Worm (Caenorhabditis elegans): ENCODE results near the gene nhr-3.

nhr-3 gene

ce11 chrX:14525325-14526305 is 32.7 kb upstream of the nhr-3 start (continued):
- TF ChIP-seq nhr-85 (tag) (peak; percentile 99), ama-1 (optimal IDR thresholded peaks at IDR 0.05) (no peak), lin-35 (GFP tag; optimal IDR thresholded peaks at IDR 0.05) (peak; percentile 79 to 93), snpc-4 (tag; optimal IDR thresholded peaks at IDR 0.05) (peak; percentile 94), sox-4 (tag; optimal IDR thresholded peaks at IDR 0.05) (peak; percentile 98), unc-86 (tag; optimal IDR thresholded peaks at IDR 0.05) (peak; percentile 97), grh-1 (GFP tag; IDR thresholded peaks at IDR 0.05) (peak; percentile 97), mab-9 (GFP tag; IDR thresholded peaks at IDR 0.05) (peak; percentile 97), skn-1 (tag; optimal IDR thresholded peaks at IDR 0.05) (peak; percentile 99), unc-30 (tag; optimal IDR thresholded peaks at IDR 0.05) (peak; percentile 90), C04F5.9 (tag; optimal IDR thresholded peaks at IDR 0.05) (peak; percentile 91), unc-130 (tag; optimal IDR thresholded peaks at IDR 0.05) (peak; percentile 92), ceh-88 (GFP tag; IDR thresholded peaks at IDR 0.05) (peak; percentile 97), ces-1 (GFP tag; optimal IDR thresholded peaks at IDR 0.05) (peak; percentile 95), F16B12.6 (tag; optimal IDR thresholded peaks at IDR 0.05) (peak; percentile 58), lin-14 (GFP tag; optimal IDR thresholded peaks at IDR 0.05) (peak; percentile 99), isw-1 (GFP tag; IDR thresholded peaks at IDR 0.05) (peak; percentile 92), ztf-4 (tag; optimal IDR thresholded peaks at IDR 0.05) (peak; percentile 99), nhr-237 (tag; optimal IDR thresholded peaks at IDR 0.05) (peak; percentile 99), ceh-8 (GFP tag; optimal IDR thresholded peaks at IDR 0.05) (peak; percentile 100), fkh-4 (tag; optimal IDR thresholded peaks at IDR 0.05; ENCODE audit: borderline replicate concordance) (peak; percentile 95), pqm-1 (tag; optimal IDR thresholded peaks at IDR 0.05) (peak; percentile 98), lin-15B (tag; optimal IDR thresholded peaks at IDR 0.05) (peak; percentile 34), ceh-82 (tag; optimal IDR thresholded peaks at IDR 0.05) (peak; percentile 99 to 100 (median 100)), egl-13 (tag; optimal IDR thresholded peaks at IDR 0.05) (peak; percentile 99), jun-1 (tag; optimal IDR thresholded peaks at IDR 0.05) (peak; percentile 100), ceh-90 (tag; optimal IDR thresholded peaks at IDR 0.05) (peak; percentile 32), efl-1 (optimal IDR thresholded peaks at IDR 0.05) (peak; percentile 86 to 90), efl-1 (GFP tag; optimal IDR thresholded peaks at IDR 0.05 in 1 of 2) (peak; percentile 56 to 96), ets-5 (GFP tag; IDR thresholded peaks at IDR 0.05) (no peak), nhr-19 (GFP tag; conservative IDR thresholded peaks at IDR 0.05) (peak; percentile 98), zag-1 (tag; optimal IDR thresholded peaks at IDR 0.05) (peak; percentile 98), dsc-1 (tag; optimal IDR thresholded peaks at IDR 0.05) (peak; percentile 100), lin-13 (GFP tag; optimal IDR thresholded peaks at IDR 0.05) (peak; percentile 94), vab-15 (tag; optimal IDR thresholded peaks at IDR 0.05) (no peak), nhr-71 (tag; optimal IDR thresholded peaks at IDR 0.05) (peak; percentile 99), irx-1 (tag; optimal IDR thresholded peaks at IDR 0.05) (peak; percentile 100), xbp-1 (tag; optimal IDR thresholded peaks at IDR 0.05) (peak; percentile 96), sptf-1 (tag; optimal IDR thresholded peaks at IDR 0.05) (no peak), aha-1 (tag; optimal IDR thresholded peaks at IDR 0.05) (peak; percentile 94), lsy-2 (tag; optimal IDR thresholded peaks at IDR 0.05) (peak; percentile 95 to 96), mdl-1 (tag; optimal IDR thresholded peaks at IDR 0.05) (peak in 1 of 2 experiments; percentile 95), blmp-1 (tag; optimal IDR thresholded peaks at IDR 0.05) (peak; percentile 60), hlh-4 (tag; optimal IDR thresholded peaks at IDR 0.05) (peak; percentile 23), nhr-84 (tag; optimal IDR thresholded peaks at IDR 0.05) (no peak), pag-3 (tag; optimal IDR thresholded peaks at IDR 0.05; ENCODE audit: borderline replicate concordance, insufficient read depth) (peak; percentile 60), swsn-7 (tag; optimal IDR thresholded peaks at IDR 0.05) (peak; percentile 99), unc-98 (GFP tag; IDR thresholded peaks at IDR 0.05) (peak; percentile 93)
